Worm (Caenorhabditis elegans): ENCODE results near the gene dgk-2.

Gene dgk-2

DNA sequence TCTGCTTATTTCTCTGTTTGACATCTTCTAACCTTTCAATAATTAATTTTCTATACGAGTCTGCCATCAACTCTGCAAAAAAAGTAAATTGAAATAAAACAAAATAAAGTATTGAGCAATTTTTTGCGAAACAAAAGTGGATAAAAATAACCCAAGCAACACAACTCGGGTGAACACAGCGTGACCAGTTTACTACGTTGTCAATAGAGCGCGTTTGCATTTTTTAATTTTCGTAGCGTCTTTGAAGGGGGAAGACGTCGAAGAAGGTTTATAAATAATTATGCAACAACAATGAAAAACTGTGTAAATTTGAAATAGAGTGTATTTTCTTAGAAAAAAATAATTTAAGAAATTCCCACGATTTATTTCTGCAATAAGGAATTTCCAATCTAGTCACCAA is 41.8 kb downstream of the dgk-2 start, which contains the start of gene atg-16.1 (continued):
- no peak for TF ChIP-seq ZK546.5 (tag; optimal IDR thresholded peaks at IDR 0.05)
- TF ChIP-seq pqm-1 (tag; optimal IDR thresholded peaks at IDR 0.05) = peak; percentile 7
- TF ChIP-seq nhr-28 (tag; optimal IDR thresholded peaks at IDR 0.05) = no peak
- TF ChIP-seq nhr-77 (tag; optimal IDR thresholded peaks at IDR 0.05) = no peak
- peak; percentile 62 for TF ChIP-seq lin-15B (tag; optimal IDR thresholded peaks at IDR 0.05)
- no peak for TF ChIP-seq elt-1 (tag; optimal IDR thresholded peaks at IDR 0.05)
- TF ChIP-seq ceh-9 (tag; optimal IDR thresholded peaks at IDR 0.05) = no peak
- TF ChIP-seq nhr-76 (tag; optimal IDR thresholded peaks at IDR 0.05) = no peak
- no peak for TF ChIP-seq ztf-4 (tag; optimal IDR thresholded peaks at IDR 0.05)
- no peak for TF ChIP-seq aly-2 (tag; optimal IDR thresholded peaks at IDR 0.05)
- no peak for TF ChIP-seq nhr-12 (tag; optimal IDR thresholded peaks at IDR 0.05)

DNA sequence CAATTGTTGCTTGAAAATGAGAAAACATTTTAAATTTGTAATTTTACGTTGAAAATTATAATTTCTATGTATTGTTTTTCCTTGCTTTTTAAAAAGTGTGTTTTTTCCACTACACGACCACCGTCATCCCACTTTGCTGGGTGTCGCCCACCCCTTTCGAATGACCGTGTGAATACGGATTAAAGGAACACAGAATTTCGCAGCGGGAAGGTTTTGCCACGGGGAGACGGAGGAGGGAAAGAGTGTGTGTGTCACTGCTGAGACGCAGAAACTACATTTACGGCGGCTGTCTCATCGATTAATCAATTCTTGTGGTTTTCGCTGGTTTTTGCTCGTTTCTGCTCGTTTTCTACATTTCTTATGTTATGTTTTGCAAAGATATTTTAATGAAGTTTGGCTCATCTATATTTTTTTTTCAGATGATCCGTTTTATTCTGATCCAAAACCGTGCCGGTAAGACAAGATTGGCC is 46.3 kb downstream of the dgk-2 start, which contains the start of gene aps-2:
Gene aps-2 (plus strand): TSS at position 420 of the 470 bp plus-strand sequence.
- TF ChIP-seq sea-2 (GFP tag; optimal IDR thresholded peaks at IDR 0.05) (peak; percentile 93), tbx-2 (tag; optimal IDR thresholded peaks at IDR 0.05) (no peak), lin-39 (tag; optimal IDR thresholded peaks at IDR 0.05) (peak; percentile 78), mdl-1 (tag; optimal IDR thresholded peaks at IDR 0.05) (no peak), egl-5 (tag; optimal IDR thresholded peaks at IDR 0.05) (peak; percentile 59), ceh-82 (tag; optimal IDR thresholded peaks at IDR 0.05) (no peak), elt-2 (tag; optimal IDR thresholded peaks at IDR 0.05) (peak; percentile 38), skn-1 (tag; optimal IDR thresholded peaks at IDR 0.05) (peak; percentile 21), ceh-28 (tag; optimal IDR thresholded peaks at IDR 0.05) (peak; percentile 61), nhr-43 (tag; optimal IDR thresholded peaks at IDR 0.05; ENCODE audit: poor library complexity, severe bottlenecking) (peak; percentile 12), snpc-4 (tag; optimal IDR thresholded peaks at IDR 0.05) (peak; percentile 61), nhr-25 (tag; optimal IDR thresholded peaks at IDR 0.05) (peak; percentile 64), fkh-10 (GFP tag; optimal IDR thresholded peaks at IDR 0.05) (peak; percentile 25), lin-15B (tag; optimal IDR thresholded peaks at IDR 0.05) (peak; percentile 35), nhr-67 (tag; optimal IDR thresholded peaks at IDR 0.05) (no peak), R02D3.7 (tag; optimal IDR thresholded peaks at IDR 0.05) (peak; percentile 90), hmg-11 (tag; optimal IDR thresholded peaks at IDR 0.05) (peak; percentile 83), nhr-23 (tag; optimal IDR thresholded peaks at IDR 0.05) (peak; percentile 35), nfya-1 (tag; optimal IDR thresholded peaks at IDR 0.05; ENCODE audit: insufficient read depth) (peak; percentile 82), ztf-4 (tag; optimal IDR thresholded peaks at IDR 0.05) (no peak)

DNA sequence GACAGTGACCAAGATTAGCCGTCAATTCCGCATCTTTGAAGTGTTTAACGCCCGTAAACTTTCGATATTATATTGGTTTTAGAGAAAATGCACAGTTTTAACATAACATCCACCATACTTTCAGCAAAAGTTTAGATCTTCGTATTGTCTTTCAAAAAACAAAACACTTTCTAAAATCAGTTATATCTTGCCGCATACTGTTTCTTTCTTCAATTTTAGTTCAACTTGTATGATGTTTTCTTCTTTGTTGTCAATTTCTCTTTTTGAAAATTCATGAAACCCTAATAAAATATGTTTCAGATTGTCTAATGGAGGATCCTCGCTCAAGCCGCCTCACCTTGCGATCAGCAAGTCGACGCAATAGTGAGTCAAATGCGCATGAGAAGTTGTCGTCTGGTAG is 50.4 kb downstream of the dgk-2 start, which contains the start of gene F02E8.4:
Gene F02E8.4 (plus strand): TSS at position 301 of the 400 bp plus-strand sequence.
- no peak for TF ChIP-seq unc-62 (GFP tag; optimal IDR thresholded peaks at IDR 0.05)
- TF ChIP-seq snpc-4 (tag; optimal IDR thresholded peaks at IDR 0.05) = no peak
- TF ChIP-seq ama-1 (optimal IDR thresholded peaks at IDR 0.05) = no peak
- no peak for TF ChIP-seq mml-1 (tag; optimal IDR thresholded peaks at IDR 0.05)
- no peak for TF ChIP-seq fkh-10 (GFP tag; optimal IDR thresholded peaks at IDR 0.05)
- no peak for TF ChIP-seq mdl-1 (tag; optimal IDR thresholded peaks at IDR 0.05)

DNA sequence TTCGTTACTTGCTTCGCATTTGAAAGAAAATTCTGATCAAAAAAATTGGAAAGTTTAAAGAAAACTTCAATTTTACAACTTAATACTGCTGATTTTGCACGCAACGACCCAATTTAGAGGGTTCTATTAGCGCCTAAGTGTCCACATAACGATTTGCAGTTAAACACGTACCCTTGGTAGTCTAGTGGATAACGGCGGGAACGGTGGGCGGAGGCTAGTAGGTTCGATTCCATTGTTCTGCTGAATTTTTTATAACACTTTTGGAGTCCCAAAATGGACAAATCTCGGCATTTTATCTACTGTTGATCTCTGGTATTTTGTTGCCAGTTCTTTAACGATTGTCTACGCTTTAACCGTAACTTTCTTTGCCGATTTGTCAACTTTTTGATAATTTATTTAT is 51.1 kb downstream of the dgk-2 start:
- TF ChIP-seq egl-5 (tag; optimal IDR thresholded peaks at IDR 0.05) (no peak), elt-3 (tag; optimal IDR thresholded peaks at IDR 0.05) (peak in 1 of 3 experiments; percentile 38)

DNA sequence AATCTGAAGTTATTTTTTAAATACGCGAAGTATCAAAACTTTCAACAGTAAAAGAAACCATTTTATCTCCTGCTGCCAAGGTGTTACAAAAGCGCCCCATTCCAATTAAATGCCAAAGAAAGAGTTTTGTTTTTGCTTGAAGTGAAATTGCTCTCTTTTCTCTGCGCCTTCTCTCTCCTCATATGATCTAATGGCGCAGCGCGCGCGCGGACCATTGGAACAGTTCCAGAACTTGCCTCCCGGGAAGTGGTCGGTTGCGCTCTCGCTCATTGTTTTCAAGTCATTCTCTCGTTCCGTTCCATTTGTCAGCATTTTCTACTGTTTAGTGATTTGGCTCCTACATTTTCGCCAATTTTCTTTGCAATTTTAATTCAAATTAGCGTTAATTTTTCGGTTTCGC is 52.3 kb downstream of the dgk-2 start:
- no peak for TF ChIP-seq sea-2 (GFP tag; optimal IDR thresholded peaks at IDR 0.05)
- no peak for TF ChIP-seq ztf-4 (tag; optimal IDR thresholded peaks at IDR 0.05)
- TF ChIP-seq nhr-25 (tag; optimal IDR thresholded peaks at IDR 0.05) = no peak
- no peak for TF ChIP-seq nhr-23 (tag; optimal IDR thresholded peaks at IDR 0.05)
- TF ChIP-seq ceh-16 (tag; optimal IDR thresholded peaks at IDR 0.05) = no peak
- no peak for TF ChIP-seq nhr-237 (tag; optimal IDR thresholded peaks at IDR 0.05)
- TF ChIP-seq mdl-1 (tag; optimal IDR thresholded peaks at IDR 0.05) = no peak
- no peak for TF ChIP-seq elt-3 (tag; optimal IDR thresholded peaks at IDR 0.05)
- TF ChIP-seq ceh-82 (tag; optimal IDR thresholded peaks at IDR 0.05) = no peak
- TF ChIP-seq nfya-1 (tag; optimal IDR thresholded peaks at IDR 0.05; ENCODE audit: insufficient read depth) = no peak
- no peak for TF ChIP-seq ceh-28 (tag; optimal IDR thresholded peaks at IDR 0.05)
- TF ChIP-seq nhr-43 (tag; optimal IDR thresholded peaks at IDR 0.05; ENCODE audit: poor library complexity, severe bottlenecking) = no peak
